Worm (Caenorhabditis elegans) whole organism, early embryonic: ENCODE measurements around the gene lgc-39.

Experiments
- F13C5.2 ChIP-seq: sonication (generic microtip); optimal IDR thresholded peaks from 2 replicates; lab custom pipeline; 2017; ENCODE audit warnings: mild to moderate bottlenecking, missing genetic modification characterization, inconsistent platforms, missing compliant biosample characterization
- ama-1 ChIP-seq: fragments of 150-350 bp; optimal IDR thresholded peaks from 2 replicates; lab custom pipeline; 2014
- ceh-13 ChIP-seq: fragments of 200-800 bp; sonication (Bioruptor generic); optimal IDR thresholded peaks from 2 replicates; lab custom pipeline; 2018; ENCODE audit warnings: mild to moderate bottlenecking, missing genetic modification characterization, missing compliant biosample characterization
- ceh-36 ChIP-seq: sonication (generic microtip); optimal IDR thresholded peaks from 2 replicates; lab custom pipeline; 2016; ENCODE audit warnings: missing genetic modification characterization, inconsistent platforms, missing compliant biosample characterization
- hnd-1 ChIP-seq: sonication (generic microtip); optimal IDR thresholded peaks from 2 replicates; lab custom pipeline; 2016; ENCODE audit warnings: missing genetic modification characterization, missing compliant biosample characterization
- scrt-1 ChIP-seq: fragments of 200-800 bp; sonication (Bioruptor generic); IDR thresholded peaks from 2 replicates; pipeline ENCODE4 v1.3.6; 2022; ENCODE audit warnings: missing genetic modification characterization, missing compliant biosample characterization
- sea-1 ChIP-seq: fragments of 200-800 bp; sonication (Bioruptor generic); conservative IDR thresholded peaks from 2 replicates; pipeline ENCODE4 v1.3.6; 2022; ENCODE audit warnings: missing genetic modification characterization, missing compliant biosample characterization
- tra-4 ChIP-seq: sonication (generic microtip); optimal IDR thresholded peaks from 2 replicates; lab custom pipeline; 2017; ENCODE audit warnings: missing genetic modification characterization, missing compliant biosample characterization

- TF ChIP-seq hnd-1 (tag; lab: Kevin White, UChicago) (no peak), ceh-36 (tag; lab: Kevin White, UChicago) (no peak), scrt-1 (GFP tag; lab: Robert Waterston, UW) (no peak), F13C5.2 (tag; lab: Kevin White, UChicago) (no peak), sea-1 (GFP tag; lab: Robert Waterston, UW) (no peak), ceh-13 (GFP tag; lab: Kevin White, UChicago) (no peak), ama-1 (lab: Kevin White, UChicago) (no peak), tra-4 (tag; lab: Kevin White, UChicago) (no peak)
Measured at ce11 chrV:7153046-7153445, 22.3 kb upstream of the lgc-39 start, which contains the start of gene fat-7.
